Fruit fly (Drosophila melanogaster) whole organism, embryonic: ENCODE results near the gene CG3337.

Experiments used
- ATbp ChIP-seq: fragments of 200-800 bp; sonication (Bioruptor generic); optimal IDR thresholded peaks from 2 replicates; lab custom pipeline; 2017; ENCODE audit warnings: missing biosample characterization, mild to moderate bottlenecking, missing genetic modification characterization, missing genetic modification reagents
- Aef1 ChIP-seq: fragments of 200-800 bp; sonication (Bioruptor generic); IDR thresholded peaks from 3 replicates; pipeline ENCODE4 v1.3.6; 2022; ENCODE audit warnings: missing biosample characterization, missing genetic modification characterization
- C15 ChIP-seq: fragments of 200-800 bp; sonication (Bioruptor generic); IDR thresholded peaks from 3 replicates; pipeline ENCODE4 v1.3.6; 2022; ENCODE audit warnings: missing biosample characterization, missing genetic modification characterization
- CG10321 ChIP-seq: fragments of 200-800 bp; sonication (Bioruptor generic); IDR thresholded peaks from 2 replicates; pipeline ENCODE4 v1.3.6; 2022; ENCODE audit warnings: missing biosample characterization, missing genetic modification characterization
- CG12104 ChIP-seq: fragments of 200-800 bp; sonication (Bioruptor generic); optimal IDR thresholded peaks from 3 replicates; lab custom pipeline; 2016; ENCODE audit warnings: missing biosample characterization, missing genetic modification characterization
- CG12391 ChIP-seq: fragments of 200-800 bp; sonication (Bioruptor generic); optimal IDR thresholded peaks from 3 replicates; lab custom pipeline; 2018; ENCODE audit warnings: missing biosample characterization, mild to moderate bottlenecking, missing genetic modification characterization, moderate library complexity
- CG14860 ChIP-seq: fragments of 200-800 bp; sonication (Bioruptor generic); IDR thresholded peaks from 3 replicates; pipeline ENCODE4 v1.3.6; 2022; ENCODE audit warnings: missing biosample characterization, missing genetic modification characterization; ENCODE audit not compliant: partially characterized antibody
- CG15269 ChIP-seq: fragments of 200-800 bp; sonication (Bioruptor generic); optimal IDR thresholded peaks from 2 replicates; lab custom pipeline; 2018; ENCODE audit warnings: missing biosample characterization, mild to moderate bottlenecking, missing genetic modification characterization, moderate library complexity
- CG17328 ChIP-seq: fragments of 200-800 bp; sonication (Bioruptor generic); IDR thresholded peaks from 2 replicates; pipeline ENCODE4 v1.3.6; 2022; ENCODE audit warnings: missing biosample characterization, missing genetic modification characterization
- CG2678 ChIP-seq: fragments of 200-800 bp; sonication (Bioruptor generic); optimal IDR thresholded peaks from 3 replicates; lab custom pipeline; 2019; ENCODE audit warnings: missing biosample characterization, mild to moderate bottlenecking, missing genetic modification characterization, moderate library complexity
- CG2712 ChIP-seq: fragments of 200-800 bp; optimal IDR thresholded peaks from 3 replicates; lab custom pipeline; 2019; ENCODE audit warnings: missing biosample characterization, mild to moderate bottlenecking, missing genetic modification characterization, moderate library complexity
- CG33557 ChIP-seq: fragments of 200-800 bp; sonication (Bioruptor generic); optimal IDR thresholded peaks from 2 replicates; lab custom pipeline; 2019; ENCODE audit warnings: missing biosample characterization, mild to moderate bottlenecking, missing genetic modification characterization, moderate library complexity
- CG4360 ChIP-seq: fragments of 200-800 bp; sonication (Bioruptor generic); IDR thresholded peaks from 2 replicates; pipeline ENCODE4 v1.3.6; 2022; ENCODE audit warnings: missing biosample characterization, missing genetic modification characterization
- CG4424 ChIP-seq: fragments of 200-800 bp; sonication (Bioruptor generic); optimal IDR thresholded peaks from 3 replicates; lab custom pipeline; 2016; ENCODE audit warnings: missing biosample characterization, missing genetic modification characterization
- CG4617 ChIP-seq: fragments of 200-800 bp; sonication (Bioruptor generic); optimal IDR thresholded peaks from 3 replicates; lab custom pipeline; 2016; ENCODE audit warnings: missing biosample characterization, missing genetic modification characterization, borderline replicate concordance
- CG4854 ChIP-seq: fragments of 200-800 bp; sonication (Bioruptor generic); optimal IDR thresholded peaks from 2 replicates; lab custom pipeline; 2016; ENCODE audit warnings: missing biosample characterization, missing genetic modification characterization, inconsistent platforms
- CG6765 ChIP-seq: fragments of 200-800 bp; sonication (Bioruptor generic); optimal IDR thresholded peaks from 3 replicates; lab custom pipeline; 2017; ENCODE audit warnings: missing biosample characterization, mild to moderate bottlenecking, missing genetic modification characterization
- CG8089 ChIP-seq: fragments of 200-800 bp; sonication (Bioruptor generic); optimal IDR thresholded peaks from 3 replicates; lab custom pipeline; 2016; ENCODE audit warnings: missing biosample characterization, missing genetic modification characterization
- CG8290 ChIP-seq, 3 experiments: fragments of 200-800 bp; sonication (Bioruptor generic); optimal IDR thresholded peaks; 2 replicates each; lab custom pipeline; 2016 to 2019; ENCODE audit warnings: missing biosample characterization in 3 of 3, missing genetic modification characterization in 3 of 3, mild to moderate bottlenecking in 2 of 3, moderate library complexity in 1 of 3
- CG9215 ChIP-seq: fragments of 200-800 bp; sonication (Bioruptor generic); IDR thresholded peaks from 2 replicates; pipeline ENCODE4 v1.3.6; 2022; ENCODE audit warnings: missing biosample characterization, missing genetic modification characterization
- Chrac-16 ChIP-seq: fragments of 200-800 bp; sonication (Bioruptor generic); optimal IDR thresholded peaks from 3 replicates; lab custom pipeline; 2016; ENCODE audit warnings: missing biosample characterization, missing genetic modification characterization
- D ChIP-seq, 2 experiments: fragments of 200-800 bp in 1 of 2; fragments of >200 bp in 1 of 2; sonication (Bioruptor generic) in 1 of 2; optimal IDR thresholded peaks; 2 replicates in 1 of 2; 3 replicates in 1 of 2; lab custom pipeline; 2017; ENCODE audit warnings: mild to moderate bottlenecking in 1 of 2, missing biosample characterization in 1 of 2, missing genetic modification characterization in 1 of 2, missing genetic modification reagents in 1 of 2
- Dad ChIP-seq: fragments of 200-800 bp; sonication (Bioruptor generic); optimal IDR thresholded peaks from 3 replicates; lab custom pipeline; 2016; ENCODE audit warnings: missing biosample characterization, missing genetic modification characterization
- Doc3 ChIP-seq: fragments of 200-800 bp; sonication (Bioruptor generic); IDR thresholded peaks from 3 replicates; pipeline ENCODE4 v1.3.6; 2022; ENCODE audit warnings: missing biosample characterization, missing genetic modification characterization; ENCODE audit not compliant: partially characterized antibody
- Eip74EF ChIP-seq, 2 experiments: fragments of 200-800 bp in 1 of 2; fragments of >200 bp in 1 of 2; sonication (Bioruptor generic) in 1 of 2; optimal IDR thresholded peaks; 2 replicates each; lab custom pipeline; 2017 to 2019; ENCODE audit warnings: missing biosample characterization in 2 of 2, missing genetic modification characterization in 2 of 2, mild to moderate bottlenecking in 1 of 2, moderate library complexity in 1 of 2
- HLH3B ChIP-seq: fragments of 200-800 bp; sonication (Bioruptor generic); IDR thresholded peaks from 2 replicates; pipeline ENCODE4 v1.3.6; 2022; ENCODE audit warnings: missing biosample characterization, missing genetic modification characterization
- MESR4 ChIP-seq: fragments of 200-800 bp; sonication (Bioruptor generic); optimal IDR thresholded peaks from 2 replicates; lab custom pipeline; 2018; ENCODE audit warnings: missing biosample characterization, mild to moderate bottlenecking, missing genetic modification characterization, moderate library complexity
- Max ChIP-seq: fragments of 200-800 bp; sonication (Bioruptor generic); optimal IDR thresholded peaks from 2 replicates; lab custom pipeline; 2016; ENCODE audit warnings: missing biosample characterization, mild to moderate bottlenecking, missing genetic modification characterization
- Meics ChIP-seq: fragments of 200-800 bp; sonication (Bioruptor generic); optimal IDR thresholded peaks from 2 replicates; lab custom pipeline; 2017; ENCODE audit warnings: missing biosample characterization, mild to moderate bottlenecking, missing genetic modification characterization
- Mrtf ChIP-seq: fragments of 200-800 bp; sonication (Bioruptor generic); IDR thresholded peaks from 3 replicates; pipeline ENCODE4 v1.3.6; 2022; ENCODE audit warnings: missing biosample characterization, missing genetic modification characterization
- NC2β ChIP-seq: fragments of 200-800 bp; sonication (Bioruptor generic); optimal IDR thresholded peaks from 2 replicates; lab custom pipeline; 2016; ENCODE audit warnings: missing biosample characterization, missing genetic modification characterization
- Oaz ChIP-seq: fragments of 200-800 bp; sonication (Bioruptor generic); IDR thresholded peaks from 2 replicates; pipeline ENCODE4 v1.3.6; 2022; ENCODE audit warnings: missing biosample characterization, missing genetic modification characterization
- Oli ChIP-seq: fragments of 200-800 bp; sonication (Bioruptor generic); optimal IDR thresholded peaks from 2 replicates; lab custom pipeline; 2018; ENCODE audit warnings: missing biosample characterization, mild to moderate bottlenecking, missing genetic modification characterization, moderate library complexity
- Rfx ChIP-seq: fragments of 200-800 bp; sonication (Bioruptor generic); IDR thresholded peaks from 2 replicates; pipeline ENCODE4 v1.3.6; 2022; ENCODE audit warnings: missing biosample characterization, missing genetic modification characterization
- Side ChIP-seq: fragments of 200-800 bp; sonication (Bioruptor generic); optimal IDR thresholded peaks from 2 replicates; lab custom pipeline; 2016; ENCODE audit warnings: missing biosample characterization, missing genetic modification characterization
- ab ChIP-seq: fragments of 200-800 bp; sonication (Bioruptor generic); optimal IDR thresholded peaks from 2 replicates; lab custom pipeline; 2016; ENCODE audit warnings: missing biosample characterization, missing genetic modification characterization
- ara ChIP-seq: fragments of 200-800 bp; sonication (Bioruptor generic); IDR thresholded peaks from 2 replicates; pipeline ENCODE4 v1.3.6; 2022; ENCODE audit warnings: missing biosample characterization, missing genetic modification characterization
- chinmo ChIP-seq: fragments of 200-800 bp; sonication (Bioruptor generic); IDR thresholded peaks from 4 replicates; pipeline ENCODE4 v1.3.6; 2022; ENCODE audit warnings: missing biosample characterization, missing genetic modification characterization; ENCODE audit not compliant: partially characterized antibody
- dati ChIP-seq: fragments of 200-800 bp; sonication (Bioruptor generic); IDR thresholded peaks from 2 replicates; pipeline ENCODE4 v1.3.6; 2022; ENCODE audit warnings: missing biosample characterization, missing genetic modification characterization
- dmrt99B ChIP-seq: fragments of 200-800 bp; sonication (Bioruptor generic); optimal IDR thresholded peaks from 2 replicates; lab custom pipeline; 2018; ENCODE audit warnings: missing biosample characterization, mild to moderate bottlenecking, missing genetic modification characterization, moderate library complexity
- grau ChIP-seq: fragments of 200-800 bp; optimal IDR thresholded peaks from 3 replicates; lab custom pipeline; 2019; ENCODE audit warnings: missing biosample characterization, mild to moderate bottlenecking, missing genetic modification characterization, moderate library complexity
- hkb ChIP-seq, 2 experiments: fragments of 200-800 bp in 1 of 2; fragments of >200 bp in 1 of 2; sonication (Bioruptor generic) in 1 of 2; IDR thresholded peaks in 1 of 2; optimal IDR thresholded peaks in 1 of 2; 2 replicates each; pipeline versions ENCODE4 v1.3.6 to Lab custom; 2017 to 2022; ENCODE audit warnings: missing biosample characterization in 1 of 2, missing genetic modification characterization in 1 of 2
- pan ChIP-seq, 4 experiments: fragments of >200 bp in 3 of 4; fragments of 200-800 bp in 1 of 4; sonication (Bioruptor generic) in 1 of 4; optimal IDR thresholded peaks in 3 of 4; IDR thresholded peaks in 1 of 4; 2 replicates each; pipeline versions ENCODE4 v1.3.6 to Lab custom; 2017 to 2022; ENCODE audit warnings: missing biosample characterization in 2 of 4, missing genetic modification characterization in 2 of 4, mixed read lengths in 1 of 4
- ro ChIP-seq: fragments of 200-800 bp; sonication (Bioruptor generic); IDR thresholded peaks from 2 replicates; pipeline ENCODE4 v1.3.6; 2022; ENCODE audit warnings: missing biosample characterization, missing genetic modification characterization
- so ChIP-seq: fragments of 200-800 bp; sonication (Bioruptor generic); IDR thresholded peaks from 3 replicates; pipeline ENCODE4 v1.3.6; 2022; ENCODE audit warnings: missing biosample characterization, missing genetic modification characterization

Gene CG3337

dm6 chr3R:21186606-21187393, 36.6 kb downstream of the CG3337 start (continued):
- TF ChIP-seq D (optimal IDR thresholded peaks at IDR 0.05; lab: Kevin White, UChicago) (no peak), D (GFP tag; optimal IDR thresholded peaks at IDR 0.05; lab: Kevin White, UChicago) (peak; percentile 51), ara (no peak), CG12104 (GFP tag; lab: Kevin White, UChicago) (peak; percentile 57), ab (GFP tag; lab: Kevin White, UChicago) (no peak), Side (no peak), Max (GFP tag; lab: Kevin White, UChicago) (peak; percentile 34), CG33557 (GFP tag; lab: Kevin White, UChicago) (peak; percentile 21), MESR4 (no peak), hkb (optimal IDR thresholded peaks at IDR 0.05; lab: Kevin White, UChicago) (no peak), hkb (GFP tag; IDR thresholded peaks at IDR 0.05; lab: Robert Waterston, UW) (no peak), CG4617 (GFP tag; lab: Kevin White, UChicago) (no peak), CG2712 (tag; lab: Kevin White, UChicago) (peak; percentile 8), Oli (tag; lab: Kevin White, UChicago) (peak; percentile 47), pan (optimal IDR thresholded peaks at IDR 0.05; lab: Kevin White, UChicago) (no peak), pan (GFP tag; optimal IDR thresholded peaks at IDR 0.05 in 1 of 2, IDR thresholded peaks at IDR 0.05 in 1 of 2) (peak in 1 of 2 experiments; percentile 7), C15 (GFP tag; lab: Robert Waterston, UW) (no peak), CG9215 (GFP tag; lab: Robert Waterston, UW) (0 out of 2 replicates have a peak, but pooled peaks have one; percentile 15), Dad (GFP tag; lab: Kevin White, UChicago) (no peak), CG8290 (GFP tag; optimal IDR thresholded peaks at IDR 0.05; lab: Kevin White, UChicago) (no peak), CG8290 (tag; optimal IDR thresholded peaks at IDR 0.05; lab: Kevin White, UChicago) (no peak), CG12391 (peak; percentile 46), Rfx (GFP tag; lab: Robert Waterston, UW) (no peak), CG10321 (no peak), CG6765 (peak; percentile 63), dati (GFP tag; lab: Robert Waterston, UW) (no peak), CG4360 (GFP tag; lab: Robert Waterston, UW) (no peak), CG8089 (GFP tag; lab: Kevin White, UChicago) (no peak), CG15269 (tag; lab: Kevin White, UChicago) (peak; percentile 27), Aef1 (GFP tag; lab: Robert Waterston, UW) (peak; percentile 25; the same call in 1 of the 3 replicates), Mrtf (GFP tag; lab: Robert Waterston, UW) (0 out of 3 replicates have a peak, but pooled peaks have one; percentile 7), grau (peak; percentile 17), chinmo (GFP tag; lab: Robert Waterston, UW) (peak; percentile 63; the same call in 1 of the 4 replicates), CG4854 (GFP tag; lab: Kevin White, UChicago) (no peak), dmrt99B (tag; lab: Kevin White, UChicago) (peak; percentile 54), CG2678 (tag; lab: Kevin White, UChicago) (peak; percentile 67), so (GFP tag; lab: Robert Waterston, UW) (0 out of 3 replicates have a peak, but pooled peaks have one; percentile 10), ro (GFP tag; lab: Robert Waterston, UW) (no peak), Eip74EF (GFP tag; optimal IDR thresholded peaks at IDR 0.05; lab: Kevin White, UChicago) (no peak), NC2β (peak; percentile 2), Meics (GFP tag; lab: Kevin White, UChicago) (peak; percentile 55), CG14860 (GFP tag; lab: Robert Waterston, UW) (no peak), Chrac-16 (no peak), HLH3B (GFP tag; lab: Robert Waterston, UW) (peak; percentile 13; the same call in 1 of the 2 replicates), ATbp (GFP tag; lab: Kevin White, UChicago) (peak; percentile 7), Oaz (GFP tag; lab: Robert Waterston, UW) (no peak), CG17328 (GFP tag; lab: Robert Waterston, UW) (0 out of 2 replicates have a peak, but pooled peaks have one; percentile 3), Doc3 (GFP tag; lab: Robert Waterston, UW) (no peak), CG4424 (GFP tag; lab: Kevin White, UChicago) (peak; percentile 39)
